Worm (Caenorhabditis elegans) whole organism, L3 larva: ENCODE results near the gene cyy-1.
A peak's percentile ranks its signal among the peaks of the same experiment; 100 is the strongest.

Experiments used
- R02D3.7 ChIP-seq: fragments of 150-350 bp; optimal IDR thresholded peaks from 2 replicates; lab custom pipeline; 2014; ENCODE audit warnings: missing biosample characterization, missing genetic modification characterization
- ZK546.5 ChIP-seq: sonication (generic microtip); optimal IDR thresholded peaks from 2 replicates; lab custom pipeline; 2017; ENCODE audit warnings: missing biosample characterization, missing genetic modification characterization
- aly-2 ChIP-seq: fragments of 150-350 bp; optimal IDR thresholded peaks from 2 replicates; lab custom pipeline; 2014; ENCODE audit warnings: missing biosample characterization, missing genetic modification characterization
- ama-1 ChIP-seq: fragments of 150-350 bp; optimal IDR thresholded peaks from 2 replicates; lab custom pipeline; 2018
- ceh-16 ChIP-seq: sonication (generic microtip); optimal IDR thresholded peaks from 2 replicates; lab custom pipeline; 2017; ENCODE audit warnings: missing biosample characterization, missing genetic modification characterization
- ceh-28 ChIP-seq: fragments of 150-350 bp; optimal IDR thresholded peaks from 2 replicates; lab custom pipeline; 2014; ENCODE audit warnings: missing biosample characterization, missing genetic modification reagents, missing genetic modification characterization
- ceh-82 ChIP-seq: fragments of 150-350 bp; optimal IDR thresholded peaks from 2 replicates; lab custom pipeline; 2014; ENCODE audit warnings: missing biosample characterization, missing genetic modification characterization
- ceh-9 ChIP-seq: sonication (generic microtip); optimal IDR thresholded peaks from 2 replicates; lab custom pipeline; 2018; ENCODE audit warnings: missing biosample characterization, missing genetic modification characterization
- daf-12 ChIP-seq: fragments of 150-350 bp; optimal IDR thresholded peaks from 2 replicates; lab custom pipeline; 2014; ENCODE audit warnings: missing biosample characterization, missing genetic modification reagents, missing genetic modification characterization
- egl-27 ChIP-seq: sonication (generic microtip); optimal IDR thresholded peaks from 4 replicates; lab custom pipeline; 2017; ENCODE audit warnings: missing biosample characterization, missing genetic modification reagents, missing genetic modification characterization
- egl-5 ChIP-seq: fragments of 150-350 bp; optimal IDR thresholded peaks from 2 replicates; lab custom pipeline; 2017; ENCODE audit warnings: missing biosample characterization, missing genetic modification reagents, missing genetic modification characterization, inconsistent platforms
- elt-1 ChIP-seq: fragments of 150-350 bp; optimal IDR thresholded peaks from 2 replicates; lab custom pipeline; 2014; ENCODE audit warnings: missing biosample characterization, missing genetic modification characterization
- elt-2 ChIP-seq: sonication (generic microtip); optimal IDR thresholded peaks from 2 replicates; lab custom pipeline; 2016; ENCODE audit warnings: missing genetic modification reagents, mild to moderate bottlenecking, missing genetic modification characterization, missing compliant biosample characterization
- elt-3 ChIP-seq, 3 experiments: fragments of 150-350 bp in 1 of 3; sonication (generic microtip) in 2 of 3; optimal IDR thresholded peaks; 2 replicates in 2 of 3; 4 replicates in 1 of 3; lab custom pipeline; 2014 to 2017; ENCODE audit warnings: missing biosample characterization in 3 of 3, missing genetic modification characterization in 3 of 3
- eor-1 ChIP-seq, 2 experiments: fragments of 150-350 bp; optimal IDR thresholded peaks; 2 replicates each; lab custom pipeline; 2014 to 2018; ENCODE audit warnings: missing biosample characterization in 2 of 2, missing genetic modification characterization in 2 of 2
- fkh-10 ChIP-seq: sonication (generic microtip); optimal IDR thresholded peaks from 2 replicates; lab custom pipeline; 2017; ENCODE audit warnings: missing biosample characterization, missing genetic modification reagents, missing genetic modification characterization
- fkh-2 ChIP-seq: fragments of 150-350 bp; optimal IDR thresholded peaks from 2 replicates; lab custom pipeline; 2014; ENCODE audit warnings: missing biosample characterization, missing genetic modification reagents, missing genetic modification characterization
- fos-1 ChIP-seq: fragments of 150-350 bp; optimal IDR thresholded peaks from 2 replicates; lab custom pipeline; 2014; ENCODE audit warnings: missing biosample characterization, missing genetic modification characterization
- hmg-11 ChIP-seq: sonication (generic microtip); optimal IDR thresholded peaks from 2 replicates; lab custom pipeline; 2016; ENCODE audit warnings: missing genetic modification characterization, missing compliant biosample characterization
- jun-1 ChIP-seq: fragments of 150-350 bp; optimal IDR thresholded peaks from 2 replicates; lab custom pipeline; 2014; ENCODE audit warnings: missing biosample characterization, missing genetic modification reagents, missing genetic modification characterization
- lin-15B ChIP-seq: fragments of 150-350 bp; optimal IDR thresholded peaks from 2 replicates; lab custom pipeline; 2014; ENCODE audit warnings: missing biosample characterization, missing genetic modification characterization
- lin-39 ChIP-seq: fragments of 150-350 bp; optimal IDR thresholded peaks from 2 replicates; lab custom pipeline; 2018; ENCODE audit warnings: missing biosample characterization, missing genetic modification reagents, missing genetic modification characterization
- lsy-12 ChIP-seq: sonication (generic microtip); optimal IDR thresholded peaks from 2 replicates; lab custom pipeline; 2016; ENCODE audit warnings: mild to moderate bottlenecking, missing genetic modification characterization, missing compliant biosample characterization
- mdl-1 ChIP-seq: fragments of 150-350 bp; optimal IDR thresholded peaks from 2 replicates; lab custom pipeline; 2014; ENCODE audit warnings: missing biosample characterization, missing genetic modification characterization
- mml-1 ChIP-seq: fragments of 150-350 bp; sonication (generic microtip); optimal IDR thresholded peaks from 3 replicates; lab custom pipeline; 2014; ENCODE audit warnings: missing biosample characterization, missing genetic modification characterization
- nfya-1 ChIP-seq: sonication (generic microtip); optimal IDR thresholded peaks from 2 replicates; lab custom pipeline; 2017; ENCODE audit warnings: missing genetic modification characterization, mild to moderate bottlenecking, missing compliant biosample characterization, antibody characterized with exemption, moderate library complexity; ENCODE audit not compliant: insufficient read depth
- nhr-11 ChIP-seq: fragments of 150-350 bp; optimal IDR thresholded peaks from 2 replicates; lab custom pipeline; 2014; ENCODE audit warnings: missing biosample characterization, missing genetic modification characterization
- nhr-12 ChIP-seq: fragments of 150-350 bp; optimal IDR thresholded peaks from 2 replicates; lab custom pipeline; 2014; ENCODE audit warnings: missing biosample characterization, missing genetic modification characterization
- nhr-23 ChIP-seq: fragments of 150-350 bp; optimal IDR thresholded peaks from 2 replicates; lab custom pipeline; 2014; ENCODE audit warnings: missing biosample characterization, missing genetic modification reagents, missing genetic modification characterization
- nhr-237 ChIP-seq: fragments of 150-350 bp; optimal IDR thresholded peaks from 2 replicates; lab custom pipeline; 2014; ENCODE audit warnings: missing biosample characterization, missing genetic modification characterization
- nhr-25 ChIP-seq: sonication (generic microtip); optimal IDR thresholded peaks from 2 replicates; lab custom pipeline; 2017; ENCODE audit warnings: missing biosample characterization, missing genetic modification characterization
- nhr-28 ChIP-seq: fragments of 150-350 bp; optimal IDR thresholded peaks from 2 replicates; lab custom pipeline; 2014; ENCODE audit warnings: missing biosample characterization, missing genetic modification characterization
- nhr-43 ChIP-seq: sonication (generic microtip); optimal IDR thresholded peaks from 2 replicates; lab custom pipeline; 2016; ENCODE audit warnings: mild to moderate bottlenecking, missing genetic modification characterization, missing compliant biosample characterization; ENCODE audit not compliant: poor library complexity, severe bottlenecking
- nhr-67 ChIP-seq: fragments of 150-350 bp; optimal IDR thresholded peaks from 2 replicates; lab custom pipeline; 2014; ENCODE audit warnings: missing biosample characterization, missing genetic modification characterization
- nhr-76 ChIP-seq: fragments of 150-350 bp; sonication (generic microtip); optimal IDR thresholded peaks from 5 replicates; lab custom pipeline; 2014; ENCODE audit warnings: missing biosample characterization, missing genetic modification characterization
- nhr-77 ChIP-seq: fragments of 150-350 bp; optimal IDR thresholded peaks from 2 replicates; lab custom pipeline; 2014; ENCODE audit warnings: missing biosample characterization, missing genetic modification characterization
- pha-4 ChIP-seq: fragments of 150-350 bp; optimal IDR thresholded peaks from 2 replicates; lab custom pipeline; 2014; ENCODE audit warnings: missing biosample characterization, missing genetic modification reagents, missing genetic modification characterization
- pqm-1 ChIP-seq: fragments of 150-350 bp; optimal IDR thresholded peaks from 2 replicates; lab custom pipeline; 2017; ENCODE audit warnings: missing biosample characterization, missing genetic modification characterization, inconsistent platforms
- sea-2 ChIP-seq: fragments of 150-350 bp; sonication (generic microtip); optimal IDR thresholded peaks from 4 replicates; lab custom pipeline; 2014; ENCODE audit warnings: missing biosample characterization, missing genetic modification reagents, missing genetic modification characterization
- skn-1 ChIP-seq: fragments of 150-350 bp; optimal IDR thresholded peaks from 2 replicates; lab custom pipeline; 2014; ENCODE audit warnings: missing biosample characterization, missing genetic modification characterization
- snpc-4 ChIP-seq: fragments of 150-350 bp; optimal IDR thresholded peaks from 2 replicates; lab custom pipeline; 2014; ENCODE audit warnings: missing biosample characterization, missing genetic modification characterization
- tbx-2 ChIP-seq: sonication (generic microtip); optimal IDR thresholded peaks from 2 replicates; lab custom pipeline; 2016; ENCODE audit warnings: mild to moderate bottlenecking, missing genetic modification characterization, missing compliant biosample characterization
- unc-39 ChIP-seq: sonication (generic microtip); optimal IDR thresholded peaks from 4 replicates; lab custom pipeline; 2017; ENCODE audit warnings: missing biosample characterization, missing genetic modification characterization
- unc-62 ChIP-seq: fragments of 150-350 bp; sonication (generic microtip); optimal IDR thresholded peaks from 4 replicates; lab custom pipeline; 2014; ENCODE audit warnings: missing biosample characterization, missing genetic modification reagents, missing genetic modification characterization
- zag-1 ChIP-seq: fragments of 150-350 bp; optimal IDR thresholded peaks from 2 replicates; lab custom pipeline; 2014; ENCODE audit warnings: missing biosample characterization, missing genetic modification characterization
- ztf-11 ChIP-seq: fragments of 150-350 bp; optimal IDR thresholded peaks from 2 replicates; lab custom pipeline; 2014; ENCODE audit warnings: missing biosample characterization, missing genetic modification characterization

The cyy-1 gene

DNA sequence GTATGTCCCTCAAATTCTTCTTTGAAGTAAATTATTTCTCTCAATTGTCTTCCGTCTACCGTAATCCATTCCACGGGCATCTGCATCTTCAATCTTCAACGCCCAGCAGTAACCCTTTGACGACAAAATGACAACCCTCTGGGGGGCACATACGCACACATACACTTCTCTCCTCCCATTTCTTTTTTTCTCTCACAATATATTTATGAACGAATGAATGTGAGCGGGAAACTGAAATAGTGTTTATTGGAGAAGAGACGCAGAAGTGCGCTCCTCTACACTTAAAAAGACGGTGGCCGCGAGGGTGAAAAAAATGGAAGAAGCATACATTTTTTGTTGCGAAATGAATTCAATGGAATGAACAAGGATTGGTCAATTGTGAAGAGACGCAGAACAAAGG lies 6.3 kb downstream of the cyy-1 start (continued):
- TF ChIP-seq elt-1 (tag; lab: Kevin White, UChicago) (peak; percentile 55), ZK546.5 (tag; lab: Kevin White, UChicago) (no peak), nhr-43 (peak; percentile 14), lin-39 (tag; lab: Kevin White, UChicago) (peak; percentile 77), nhr-28 (tag; lab: Kevin White, UChicago) (no peak), nfya-1 (peak; percentile 99)

DNA sequence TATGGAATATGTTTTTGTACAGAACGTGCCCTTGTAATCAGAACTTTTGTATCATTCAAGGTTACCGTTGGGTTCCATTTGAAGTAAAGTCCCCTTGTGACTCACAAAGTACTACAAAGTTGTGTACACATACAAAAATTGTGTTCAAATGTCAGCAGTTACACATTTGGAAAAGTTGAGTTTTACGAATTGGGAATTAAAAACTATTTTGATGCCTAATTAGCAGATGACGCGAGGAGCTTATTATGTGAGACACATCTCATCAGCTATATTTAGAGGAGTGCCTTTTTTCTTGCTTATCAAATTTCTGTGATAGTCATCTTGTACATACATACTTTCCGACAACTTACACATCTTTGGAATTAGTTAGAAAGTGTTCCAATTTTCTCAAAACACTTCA lies 7.8 kb downstream of the cyy-1 start:
- TF ChIP-seq ceh-16 (no peak), ceh-82 (tag; lab: Kevin White, UChicago) (no peak), nhr-12 (tag; lab: Kevin White, UChicago) (no peak), pha-4 (peak; percentile 32)

DNA sequence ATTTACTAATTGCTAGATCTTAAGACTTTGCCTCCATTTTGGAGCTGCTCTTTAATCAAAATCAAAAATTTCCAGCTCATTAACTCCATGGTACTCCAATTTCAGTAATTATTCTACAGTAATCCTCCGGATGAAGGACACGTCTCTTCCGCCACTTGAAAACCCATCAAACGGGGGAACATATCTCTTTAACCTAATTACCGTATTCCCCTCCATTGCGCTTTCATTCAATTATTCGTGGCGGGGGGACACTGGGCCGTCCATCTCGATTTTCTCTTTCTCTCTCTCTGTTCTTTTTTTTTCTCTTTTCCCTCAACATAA lies 11.2 kb downstream of the cyy-1 start:
- TF ChIP-seq unc-62 (GFP tag; lab: Kevin White, UChicago) (no peak), nfya-1 (no peak)

DNA sequence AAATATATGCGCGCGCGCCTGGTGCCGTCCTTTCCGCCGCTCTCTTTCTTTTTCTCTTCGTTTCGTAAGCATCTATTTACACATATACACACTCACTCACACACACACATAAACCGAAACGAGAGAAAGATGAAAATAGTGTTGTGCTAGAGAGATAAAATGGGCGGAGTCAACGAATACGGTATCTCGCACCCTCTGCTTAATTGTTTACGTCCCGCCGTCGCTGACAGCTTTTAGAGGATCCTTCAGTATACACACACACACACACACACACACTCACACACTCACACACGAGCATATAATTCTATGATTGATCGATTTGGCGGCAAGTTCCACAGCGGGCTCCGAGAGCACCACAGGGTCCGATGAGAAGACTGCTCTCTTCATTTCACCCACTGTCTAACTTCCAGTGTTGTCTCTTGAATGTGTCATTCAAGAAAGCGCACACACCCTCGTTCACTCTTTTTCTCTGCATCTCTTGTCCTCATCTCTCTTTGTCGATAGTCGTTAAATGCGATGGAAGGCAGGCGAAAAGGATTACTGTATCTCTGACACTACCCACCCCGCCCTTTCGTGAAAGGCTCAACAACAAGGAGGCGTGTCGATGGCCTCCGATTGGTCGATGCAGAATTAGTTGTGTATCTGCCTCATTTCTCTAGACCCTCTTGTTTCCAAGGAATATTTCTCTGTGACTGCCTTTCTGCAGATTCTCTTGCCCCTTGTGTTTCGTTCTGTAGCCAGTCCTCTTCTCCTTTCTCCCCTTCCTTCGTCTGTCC lies 11.7 kb downstream of the cyy-1 start:
- TF ChIP-seq nhr-77 (tag; lab: Kevin White, UChicago) (no peak), nhr-11 (tag; lab: Kevin White, UChicago) (peak; percentile 67), ceh-28 (tag; lab: Kevin White, UChicago) (peak; percentile 97), ZK546.5 (tag; lab: Kevin White, UChicago) (peak; percentile 5), nfya-1 (peak; percentile 100), lsy-12 (tag; lab: Kevin White, UChicago) (peak; percentile 95), elt-3 (tag; optimal IDR thresholded peaks at IDR 0.05; lab: Kevin White, UChicago) (no peak), nhr-237 (no peak), nhr-23 (tag; lab: Kevin White, UChicago) (peak; percentile 89), unc-39 (tag; lab: Kevin White, UChicago) (peak; percentile 30), mml-1 (tag; lab: Kevin White, UChicago) (no peak), ztf-11 (tag; lab: Kevin White, UChicago) (peak; percentile 24), hmg-11 (peak; percentile 76), jun-1 (peak; percentile 67), zag-1 (tag; lab: Kevin White, UChicago) (peak; percentile 82), lin-15B (tag; lab: Kevin White, UChicago) (peak; percentile 94), nhr-43 (peak; percentile 43), ama-1 (lab: Kevin White, UChicago) (no peak), lin-39 (tag; lab: Kevin White, UChicago) (peak; percentile 91), fkh-2 (peak; percentile 85), nhr-12 (tag; lab: Kevin White, UChicago) (no peak), fos-1 (tag; lab: Kevin White, UChicago) (no peak), nhr-28 (tag; lab: Kevin White, UChicago) (no peak), egl-5 (peak; percentile 93), pha-4 (peak; percentile 86), mdl-1 (peak; percentile 74), unc-62 (GFP tag; lab: Kevin White, UChicago) (peak; percentile 94), snpc-4 (tag; lab: Kevin White, UChicago) (peak; percentile 79), eor-1 (tag; optimal IDR thresholded peaks at IDR 0.05; lab: Kevin White, UChicago) (no peak), nhr-67 (tag; lab: Kevin White, UChicago) (no peak), ceh-82 (tag; lab: Kevin White, UChicago) (peak; percentile 89), elt-2 (peak; percentile 77), daf-12 (no peak), ceh-9 (tag; lab: Kevin White, UChicago) (no peak), aly-2 (tag; lab: Kevin White, UChicago) (no peak), skn-1 (tag; lab: Kevin White, UChicago) (peak; percentile 32), egl-27 (no peak), nhr-25 (tag; lab: Kevin White, UChicago) (peak; percentile 91), tbx-2 (tag; lab: Kevin White, UChicago) (peak; percentile 76), nhr-76 (no peak), sea-2 (peak; percentile 35), R02D3.7 (tag; lab: Kevin White, UChicago) (peak; percentile 86), fkh-10 (GFP tag; lab: Kevin White, UChicago) (peak; percentile 58), pqm-1 (tag; lab: Kevin White, UChicago) (peak; percentile 79), elt-1 (tag; lab: Kevin White, UChicago) (peak; percentile 53), ceh-16 (no peak)
